Worm (Caenorhabditis elegans) whole organism, L4/young adult: Measurements from ENCODE around the gene swt-7.

Experiments
- dao-5 ChIP-seq: sonication (generic microtip); optimal IDR thresholded peaks from 2 replicates; lab custom pipeline; 2016; ENCODE audit warnings: missing genotype, missing genetic modification characterization, moderate library complexity, missing compliant biosample characterization
- him-1 ChIP-seq: sonication (generic microtip); optimal IDR thresholded peaks from 2 replicates; lab custom pipeline; 2016; ENCODE audit warnings: missing genotype, missing genetic modification reagents, missing genetic modification characterization, missing compliant biosample characterization

ce11 chrV:4980873-4981272, 49.7 kb downstream of the swt-7 start, which contains the start of gene srsx-12:
- no peak for TF ChIP-seq dao-5
- no peak for TF ChIP-seq him-1 (tag; lab: Kevin White, UChicago)
